Worm (Caenorhabditis elegans) whole organism, late embryonic: ENCODE measurements around the gene elp-1.

Experiments
- ama-1 ChIP-seq: fragments of 150-350 bp; optimal IDR thresholded peaks from 2 replicates; lab custom pipeline; 2014
- ceh-34 ChIP-seq: sonication (generic microtip); optimal IDR thresholded peaks from 2 replicates; lab custom pipeline; 2016; ENCODE audit warnings: mild to moderate bottlenecking, missing genetic modification characterization, missing compliant biosample characterization
- ceh-9 ChIP-seq: sonication (generic microtip); optimal IDR thresholded peaks from 2 replicates; lab custom pipeline; 2016; ENCODE audit warnings: mild to moderate bottlenecking, missing genetic modification characterization, inconsistent platforms, missing compliant biosample characterization
- dmd-4 ChIP-seq: sonication (generic microtip); optimal IDR thresholded peaks from 2 replicates; lab custom pipeline; 2016; ENCODE audit warnings: borderline replicate concordance, missing genetic modification characterization, missing compliant biosample characterization
- hlh-8 ChIP-seq: sonication (generic microtip); optimal IDR thresholded peaks from 2 replicates; lab custom pipeline; 2016; ENCODE audit warnings: missing genotype, missing genetic modification characterization, missing compliant biosample characterization
- lim-6 ChIP-seq: sonication (generic microtip); optimal IDR thresholded peaks from 2 replicates; lab custom pipeline; 2016; ENCODE audit warnings: missing genetic modification characterization, missing compliant biosample characterization
- pqm-1 ChIP-seq: sonication (generic microtip); optimal IDR thresholded peaks from 2 replicates; lab custom pipeline; 2016; ENCODE audit warnings: missing genetic modification characterization, missing compliant biosample characterization
- rnt-1 ChIP-seq: sonication (generic microtip); optimal IDR thresholded peaks from 2 replicates; lab custom pipeline; 2016; ENCODE audit warnings: missing genetic modification characterization, missing compliant biosample characterization
- unc-55 ChIP-seq: sonication (generic microtip); optimal IDR thresholded peaks from 2 replicates; lab custom pipeline; 2017; ENCODE audit warnings: missing biosample characterization, missing genetic modification reagents, missing genetic modification characterization

- TF ChIP-seq lim-6 (tag; lab: Kevin White, UChicago) = no peak
- TF ChIP-seq dmd-4 (tag; lab: Kevin White, UChicago) = no peak
- TF ChIP-seq rnt-1 = no peak
- no peak for TF ChIP-seq unc-55
- no peak for TF ChIP-seq ceh-34 (tag; lab: Kevin White, UChicago)
- no peak for TF ChIP-seq ama-1 (lab: Kevin White, UChicago)
- no peak for TF ChIP-seq ceh-9
- TF ChIP-seq hlh-8 = no peak
- TF ChIP-seq pqm-1 = no peak
Observed at ce11 chrV:20731787-20732186, 38.2 kb downstream of the elp-1 start, which contains the start of gene srxa-1.
